Worm (Caenorhabditis elegans) whole organism, L1 larva: ENCODE results near the gene odr-3.

ENCODE experiments used
- C04F5.9 ChIP-seq: sonication (generic microtip); optimal IDR thresholded peaks from 2 replicates; lab custom pipeline; 2016; ENCODE audit warnings: missing genetic modification characterization, missing compliant biosample characterization
- C16A3.4 ChIP-seq: fragments of 150-350 bp; optimal IDR thresholded peaks from 2 replicates; lab custom pipeline; 2014; ENCODE audit warnings: missing biosample characterization, missing genetic modification characterization
- F16B12.6 ChIP-seq: fragments of 150-350 bp; optimal IDR thresholded peaks from 2 replicates; lab custom pipeline; 2014; ENCODE audit warnings: missing biosample characterization, missing genetic modification characterization
- alr-1 ChIP-seq: fragments of 200-800 bp; sonication (Bioruptor generic); optimal IDR thresholded peaks from 2 replicates; lab custom pipeline; 2018; ENCODE audit warnings: borderline replicate concordance, mild to moderate bottlenecking, missing genetic modification characterization, missing compliant biosample characterization
- aly-2 ChIP-seq: fragments of 150-350 bp; optimal IDR thresholded peaks from 2 replicates; lab custom pipeline; 2014; ENCODE audit warnings: missing biosample characterization, missing genetic modification characterization
- ama-1 ChIP-seq: fragments of 150-350 bp; optimal IDR thresholded peaks from 2 replicates; lab custom pipeline; 2014
- ceh-63 ChIP-seq: fragments of 200-800 bp; sonication (Bioruptor generic); optimal IDR thresholded peaks from 2 replicates; lab custom pipeline; 2018; ENCODE audit warnings: mild to moderate bottlenecking, missing genetic modification characterization, missing compliant biosample characterization
- ceh-8 ChIP-seq: fragments of 200-800 bp; sonication (Bioruptor generic); optimal IDR thresholded peaks from 2 replicates; lab custom pipeline; 2018; ENCODE audit warnings: mild to moderate bottlenecking, missing genetic modification characterization, moderate library complexity, missing compliant biosample characterization
- ceh-82 ChIP-seq, 3 experiments: fragments of 150-350 bp in 1 of 3; sonication (generic microtip) in 2 of 3; optimal IDR thresholded peaks; 2 replicates each; lab custom pipeline; 2014 to 2017; ENCODE audit warnings: missing biosample characterization in 3 of 3, missing genetic modification characterization in 3 of 3
- ceh-88 ChIP-seq: fragments of 200-800 bp; sonication (Bioruptor generic); IDR thresholded peaks from 2 replicates; pipeline ENCODE4 v1.3.6; 2022; ENCODE audit warnings: missing genetic modification characterization, missing compliant biosample characterization
- ceh-90 ChIP-seq: sonication (generic microtip); optimal IDR thresholded peaks from 2 replicates; lab custom pipeline; 2016; ENCODE audit warnings: missing genetic modification characterization, missing compliant biosample characterization
- ces-1 ChIP-seq: fragments of 150-350 bp; optimal IDR thresholded peaks from 2 replicates; lab custom pipeline; 2014; ENCODE audit warnings: missing biosample characterization, missing genetic modification reagents, missing genetic modification characterization
- dsc-1 ChIP-seq: sonication (generic microtip); optimal IDR thresholded peaks from 2 replicates; lab custom pipeline; 2016; ENCODE audit warnings: mild to moderate bottlenecking, missing genetic modification characterization, missing compliant biosample characterization
- efl-1 ChIP-seq, 4 experiments: fragments of 150-350 bp; optimal IDR thresholded peaks in 3 of 4; peaks in 1 of 4; 1 replicate in 1 of 4; 2 replicates in 3 of 4; lab custom pipeline; 2014; ENCODE audit warnings: missing biosample characterization in 2 of 4, missing genetic modification characterization in 2 of 4, missing genetic modification reagents in 2 of 4
- egl-13 ChIP-seq: sonication (generic microtip); optimal IDR thresholded peaks from 2 replicates; lab custom pipeline; 2016; ENCODE audit warnings: missing genotype, missing genetic modification reagents, missing genetic modification characterization, missing compliant biosample characterization
- egl-27 ChIP-seq, 2 experiments: fragments of 150-350 bp in 1 of 2; sonication (generic microtip); optimal IDR thresholded peaks; 3 replicates each; lab custom pipeline; 2017 to 2018; ENCODE audit warnings: missing biosample characterization in 2 of 2, missing genetic modification characterization in 2 of 2, missing genetic modification reagents in 2 of 2
- elt-3 ChIP-seq, 6 experiments: fragments of 150-350 bp in 1 of 6; sonication (generic microtip); optimal IDR thresholded peaks; 2 replicates each; lab custom pipeline; 2017 to 2018; ENCODE audit warnings: missing biosample characterization in 6 of 6, missing genetic modification characterization in 6 of 6, inconsistent platforms in 1 of 6
- ets-5 ChIP-seq: fragments of 200-800 bp; sonication (Bioruptor generic); IDR thresholded peaks from 2 replicates; pipeline ENCODE4 v1.3.6; 2022; ENCODE audit warnings: missing genetic modification characterization, missing compliant biosample characterization
- fkh-4 ChIP-seq: sonication (generic microtip); optimal IDR thresholded peaks from 2 replicates; lab custom pipeline; 2016; ENCODE audit warnings: missing compliant biosample characterization, missing genetic modification characterization, borderline replicate concordance
- fkh-8 ChIP-seq: sonication (generic microtip); optimal IDR thresholded peaks from 2 replicates; lab custom pipeline; 2016; ENCODE audit warnings: mild to moderate bottlenecking, missing genetic modification characterization, missing compliant biosample characterization
- grh-1 ChIP-seq: fragments of 200-800 bp; sonication (Bioruptor generic); IDR thresholded peaks from 2 replicates; pipeline ENCODE4 v1.3.6; 2022; ENCODE audit warnings: missing genetic modification reagents, missing genetic modification characterization, missing compliant biosample characterization
- hpl-2 ChIP-seq: fragments of 150-350 bp; optimal IDR thresholded peaks from 2 replicates; lab custom pipeline; 2014; ENCODE audit warnings: missing biosample characterization, missing genetic modification reagents, missing genetic modification characterization
- irx-1 ChIP-seq: sonication (generic microtip); optimal IDR thresholded peaks from 2 replicates; lab custom pipeline; 2016; ENCODE audit warnings: missing genetic modification characterization, missing compliant biosample characterization
- lin-13 ChIP-seq: fragments of 150-350 bp; optimal IDR thresholded peaks from 2 replicates; lab custom pipeline; 2014; ENCODE audit warnings: missing biosample characterization, missing genetic modification reagents, missing genetic modification characterization
- lin-14 ChIP-seq: fragments of 200-800 bp; sonication (Bioruptor generic); optimal IDR thresholded peaks from 2 replicates; lab custom pipeline; 2018; ENCODE audit warnings: mild to moderate bottlenecking, missing genetic modification characterization, moderate library complexity, missing compliant biosample characterization
- lin-35 ChIP-seq, 2 experiments: fragments of 150-350 bp; optimal IDR thresholded peaks; 2 replicates each; lab custom pipeline; 2014; ENCODE audit warnings: missing biosample characterization in 2 of 2, missing genetic modification characterization in 2 of 2, missing genetic modification reagents in 2 of 2
- lin-39 ChIP-seq: fragments of 150-350 bp; optimal IDR thresholded peaks from 2 replicates; lab custom pipeline; 2014; ENCODE audit warnings: missing biosample characterization, missing genetic modification reagents, missing genetic modification characterization
- mab-9 ChIP-seq: fragments of 200-800 bp; sonication (Bioruptor generic); IDR thresholded peaks from 2 replicates; pipeline ENCODE4 v1.3.6; 2022; ENCODE audit warnings: missing genetic modification reagents, missing genetic modification characterization, missing compliant biosample characterization
- mef-2 ChIP-seq: fragments of 150-350 bp; optimal IDR thresholded peaks from 2 replicates; lab custom pipeline; 2014; ENCODE audit warnings: missing biosample characterization, missing genetic modification characterization
- mep-1 ChIP-seq: fragments of 150-350 bp; optimal IDR thresholded peaks from 2 replicates; lab custom pipeline; 2014; ENCODE audit warnings: missing biosample characterization, missing genetic modification characterization
- nhr-11 ChIP-seq: fragments of 150-350 bp; optimal IDR thresholded peaks from 2 replicates; lab custom pipeline; 2014; ENCODE audit warnings: missing biosample characterization, missing genetic modification characterization
- nhr-19 ChIP-seq: fragments of 200-800 bp; sonication (Bioruptor generic); conservative IDR thresholded peaks from 2 replicates; pipeline ENCODE4 v1.3.6; 2022; ENCODE audit warnings: missing genetic modification characterization, missing compliant biosample characterization
- nhr-20 ChIP-seq: sonication (generic microtip); optimal IDR thresholded peaks from 2 replicates; lab custom pipeline; 2016; ENCODE audit warnings: mild to moderate bottlenecking, missing genetic modification characterization, missing compliant biosample characterization
- nhr-47 ChIP-seq: sonication (generic microtip); optimal IDR thresholded peaks from 2 replicates; lab custom pipeline; 2016; ENCODE audit warnings: mild to moderate bottlenecking, missing genetic modification characterization, moderate library complexity, missing compliant biosample characterization
- nhr-76 ChIP-seq: sonication (generic microtip); optimal IDR thresholded peaks from 2 replicates; lab custom pipeline; 2017; ENCODE audit warnings: missing biosample characterization, missing genetic modification characterization
- nhr-85 ChIP-seq: sonication (generic microtip); peaks from one replicate; lab custom pipeline; 2016; ENCODE audit warnings: missing genetic modification characterization, inconsistent platforms, missing compliant biosample characterization
- nhr-90 ChIP-seq: sonication (generic microtip); optimal IDR thresholded peaks from 2 replicates; lab custom pipeline; 2016; ENCODE audit warnings: mild to moderate bottlenecking, missing genetic modification characterization, missing compliant biosample characterization; ENCODE audit not compliant: poor library complexity
- pag-3 ChIP-seq: sonication (generic microtip); optimal IDR thresholded peaks from 2 replicates; lab custom pipeline; 2017; ENCODE audit warnings: missing genetic modification characterization, mild to moderate bottlenecking, missing compliant biosample characterization, antibody characterized with exemption, borderline replicate concordance; ENCODE audit not compliant: insufficient read depth
- skn-1 ChIP-seq: fragments of 150-350 bp; optimal IDR thresholded peaks from 2 replicates; lab custom pipeline; 2014; ENCODE audit warnings: missing biosample characterization, missing genetic modification characterization
- snpc-4 ChIP-seq: fragments of 150-350 bp; optimal IDR thresholded peaks from 2 replicates; lab custom pipeline; 2014; ENCODE audit warnings: missing biosample characterization, missing genetic modification characterization
- snu-23 ChIP-seq: sonication (generic microtip); optimal IDR thresholded peaks from 2 replicates; lab custom pipeline; 2016; ENCODE audit warnings: missing genetic modification characterization, missing compliant biosample characterization
- sup-37 ChIP-seq: fragments of 200-800 bp; sonication (Bioruptor generic); optimal IDR thresholded peaks from 2 replicates; lab custom pipeline; 2018; ENCODE audit warnings: mild to moderate bottlenecking, missing genetic modification characterization, missing compliant biosample characterization
- swsn-7 ChIP-seq: sonication (generic microtip); optimal IDR thresholded peaks from 2 replicates; lab custom pipeline; 2016; ENCODE audit warnings: missing genetic modification characterization, missing compliant biosample characterization
- tlp-1 ChIP-seq: fragments of 150-350 bp; optimal IDR thresholded peaks from 2 replicates; lab custom pipeline; 2014; ENCODE audit warnings: missing biosample characterization, missing genetic modification characterization
- unc-30 ChIP-seq: sonication (generic microtip); optimal IDR thresholded peaks from 2 replicates; lab custom pipeline; 2017; ENCODE audit warnings: missing biosample characterization, missing genetic modification characterization
- unc-62 ChIP-seq: fragments of 150-350 bp; optimal IDR thresholded peaks from 2 replicates; lab custom pipeline; 2014; ENCODE audit warnings: missing biosample characterization, missing genetic modification reagents, missing genetic modification characterization
- unc-86 ChIP-seq: sonication (generic microtip); optimal IDR thresholded peaks from 2 replicates; lab custom pipeline; 2016; ENCODE audit warnings: missing genetic modification characterization, missing compliant biosample characterization
- unc-98 ChIP-seq: fragments of 200-800 bp; sonication (Bioruptor generic); IDR thresholded peaks from 2 replicates; pipeline ENCODE4 v1.3.6; 2022; ENCODE audit warnings: missing genetic modification characterization, missing compliant biosample characterization
- vab-15 ChIP-seq: sonication (generic microtip); optimal IDR thresholded peaks from 2 replicates; lab custom pipeline; 2017; ENCODE audit warnings: missing genotype, mild to moderate bottlenecking, missing genetic modification characterization, missing compliant biosample characterization
- xbp-1 ChIP-seq: sonication (generic microtip); optimal IDR thresholded peaks from 2 replicates; lab custom pipeline; 2016; ENCODE audit warnings: missing genetic modification characterization, missing compliant biosample characterization
- zip-4 ChIP-seq: fragments of 200-800 bp; sonication (Bioruptor generic); optimal IDR thresholded peaks from 2 replicates; lab custom pipeline; 2018; ENCODE audit warnings: mild to moderate bottlenecking, missing genetic modification characterization, moderate library complexity, missing compliant biosample characterization
- ztf-11 ChIP-seq, 2 experiments: sonication (generic microtip); optimal IDR thresholded peaks; 2 replicates each; lab custom pipeline; 2016 to 2017; ENCODE audit warnings: missing genetic modification characterization in 2 of 2, missing biosample characterization in 1 of 2, missing compliant biosample characterization in 1 of 2
- ztf-4 ChIP-seq: fragments of 150-350 bp; optimal IDR thresholded peaks from 2 replicates; lab custom pipeline; 2014; ENCODE audit warnings: missing biosample characterization, missing genetic modification characterization

The odr-3 gene

ce11 chrV:13262781-13263318 lies 13.5 kb upstream of the odr-3 start:
- TF ChIP-seq grh-1 (GFP tag; lab: Robert Waterston, UW), result no peak
- TF ChIP-seq ztf-4 (tag; lab: Kevin White, UChicago), result no peak
- no peak for TF ChIP-seq egl-27 (tag; optimal IDR thresholded peaks at IDR 0.05; lab: Kevin White, UChicago)
- no peak for TF ChIP-seq unc-98 (GFP tag; lab: Robert Waterston, UW)
- TF ChIP-seq irx-1 (tag; lab: Kevin White, UChicago), result no peak
- TF ChIP-seq ceh-63 (GFP tag; lab: Kevin White, UChicago), result no peak
- TF ChIP-seq zip-4 (GFP tag; lab: Kevin White, UChicago), result no peak
- TF ChIP-seq xbp-1 (tag; lab: Kevin White, UChicago), result no peak
- no peak for TF ChIP-seq ama-1 (lab: Kevin White, UChicago)
- TF ChIP-seq hpl-2 (GFP tag; lab: Kevin White, UChicago), result no peak
- TF ChIP-seq nhr-11 (tag; lab: Kevin White, UChicago), result no peak
- TF ChIP-seq egl-13 (tag; lab: Kevin White, UChicago), result no peak
- TF ChIP-seq ztf-11 (tag; optimal IDR thresholded peaks at IDR 0.05; lab: Kevin White, UChicago), result no peak
- TF ChIP-seq unc-62 (GFP tag; lab: Kevin White, UChicago), result no peak
- TF ChIP-seq ceh-8 (GFP tag; lab: Kevin White, UChicago), result no peak
- no peak for TF ChIP-seq fkh-4 (tag; lab: Kevin White, UChicago)
- no peak for TF ChIP-seq tlp-1 (tag; lab: Kevin White, UChicago)
- no peak for TF ChIP-seq skn-1 (tag; lab: Kevin White, UChicago)
- TF ChIP-seq nhr-90 (tag; lab: Kevin White, UChicago), result peak; percentile 20
- no peak for TF ChIP-seq ces-1 (GFP tag; lab: Kevin White, UChicago)
- no peak for TF ChIP-seq ceh-82 (tag; optimal IDR thresholded peaks at IDR 0.05; lab: Kevin White, UChicago)
- no peak for TF ChIP-seq swsn-7
- no peak for TF ChIP-seq vab-15 (tag; lab: Kevin White, UChicago)
- no peak for TF ChIP-seq dsc-1 (tag; lab: Kevin White, UChicago)
- TF ChIP-seq snpc-4, result no peak
- no peak for TF ChIP-seq ceh-88
- TF ChIP-seq lin-13 (GFP tag; lab: Kevin White, UChicago), result no peak
- TF ChIP-seq fkh-8, result no peak
- no peak for TF ChIP-seq unc-86 (tag; lab: Kevin White, UChicago)
- no peak for TF ChIP-seq mep-1 (tag; lab: Kevin White, UChicago)
- no peak for TF ChIP-seq C16A3.4
- no peak for TF ChIP-seq sup-37 (GFP tag; lab: Kevin White, UChicago)
- no peak for TF ChIP-seq F16B12.6
- peak; percentile 22 for TF ChIP-seq lin-14 (GFP tag; lab: Kevin White, UChicago)
- TF ChIP-seq elt-3 (tag; optimal IDR thresholded peaks at IDR 0.05; lab: Kevin White, UChicago), result peak in 1 of 6 experiments; percentile 18
- peak in 1 of 2 experiments; percentile 0 for TF ChIP-seq lin-35 (GFP tag; optimal IDR thresholded peaks at IDR 0.05; lab: Kevin White, UChicago)
- no peak for TF ChIP-seq alr-1 (tag; lab: Kevin White, UChicago)
- TF ChIP-seq C04F5.9 (tag; lab: Kevin White, UChicago), result no peak
- no peak for TF ChIP-seq ceh-90 (tag; lab: Kevin White, UChicago)
- TF ChIP-seq mab-9, result no peak
- no peak for TF ChIP-seq efl-1 (optimal IDR thresholded peaks at IDR 0.05; lab: Kevin White, UChicago)
- TF ChIP-seq efl-1 (GFP tag; optimal IDR thresholded peaks at IDR 0.05 in 1 of 2; lab: Kevin White, UChicago), result peak in 1 of 2 experiments; percentile 86
- TF ChIP-seq nhr-47, result no peak
- TF ChIP-seq ets-5 (GFP tag; lab: Robert Waterston, UW), result no peak
- no peak for TF ChIP-seq pag-3
- no peak for TF ChIP-seq mef-2 (tag; lab: Kevin White, UChicago)
- no peak for TF ChIP-seq snu-23
- TF ChIP-seq aly-2, result no peak
- TF ChIP-seq nhr-19 (GFP tag; lab: Robert Waterston, UW), result no peak
- peak; percentile 57 for TF ChIP-seq nhr-20 (tag; lab: Kevin White, UChicago)
- TF ChIP-seq unc-30, result no peak
- no peak for TF ChIP-seq lin-39 (tag; lab: Kevin White, UChicago)
- TF ChIP-seq nhr-85 (tag; lab: Kevin White, UChicago), result no peak
- no peak for TF ChIP-seq nhr-76 (tag; lab: Kevin White, UChicago)
